Worm (Caenorhabditis elegans) whole organism, midembryonic: ENCODE data around the gene T21H3.1.

ENCODE experiments used
- T22C8.4 ChIP-seq: fragments of 200-800 bp; sonication (Bioruptor generic); IDR thresholded peaks from 2 replicates; pipeline ENCODE4 v1.3.6; 2022; ENCODE audit warnings: missing genetic modification characterization, missing compliant biosample characterization
- flt-1 ChIP-seq: fragments of 200-800 bp; sonication (Bioruptor generic); IDR thresholded peaks from 2 replicates; pipeline ENCODE4 v1.3.6; 2022; ENCODE audit warnings: missing genetic modification characterization, missing compliant biosample characterization
- klf-2 ChIP-seq: fragments of 200-800 bp; sonication (Bioruptor generic); conservative IDR thresholded peaks from 2 replicates; pipeline ENCODE4 v1.3.6; 2022; ENCODE audit warnings: missing genetic modification reagents, missing genetic modification characterization, missing compliant biosample characterization

DNA sequence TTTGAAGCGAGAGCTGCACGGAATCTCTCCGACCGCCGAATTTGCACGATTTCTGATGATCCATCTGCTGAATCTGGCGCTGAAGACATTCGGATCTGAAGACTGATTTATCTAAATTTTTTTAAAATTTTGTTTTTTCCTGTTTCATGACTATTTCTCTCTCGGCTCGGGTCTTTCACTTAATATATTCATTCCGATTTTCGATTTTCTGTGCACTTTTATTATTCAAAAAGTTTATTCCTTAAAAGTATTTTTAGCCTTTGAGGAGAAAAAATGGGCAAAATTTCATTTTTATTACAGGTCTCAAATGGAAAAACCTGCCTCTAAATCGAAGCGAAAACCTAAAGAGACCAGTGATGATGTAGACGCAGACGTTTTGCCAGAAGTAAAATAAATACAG is 31.1 kb downstream of the T21H3.1 start, which contains the start of gene Y50D4A.1:
- TF ChIP-seq T22C8.4 (GFP tag; lab: Robert Waterston, UW) (no peak), flt-1 (GFP tag; lab: Robert Waterston, UW) (no peak), klf-2 (GFP tag; lab: Robert Waterston, UW) (no peak)
